Worm (Caenorhabditis elegans) whole organism, young adult: ENCODE results near the gene sto-3.

Experiments
- B0336.3 ChIP-seq: fragments of 200-800 bp; sonication (Bioruptor generic); IDR thresholded peaks from 2 replicates; pipeline ENCODE4 v1.3.6; 2022; ENCODE audit warnings: missing genetic modification characterization, missing compliant biosample characterization
- D2030.7 ChIP-seq: fragments of 200-800 bp; sonication (Bioruptor generic); IDR thresholded peaks from 2 replicates; pipeline ENCODE4 v1.3.6; 2022; ENCODE audit warnings: missing genetic modification reagents, missing genetic modification characterization, missing compliant biosample characterization
- F10E7.11 ChIP-seq: sonication (generic microtip); optimal IDR thresholded peaks from 2 replicates; lab custom pipeline; 2017; ENCODE audit warnings: mild to moderate bottlenecking, missing genetic modification characterization, moderate library complexity, missing compliant biosample characterization
- F52B5.7 ChIP-seq: sonication (generic microtip); optimal IDR thresholded peaks from 2 replicates; lab custom pipeline; 2016; ENCODE audit warnings: mild to moderate bottlenecking, missing genetic modification characterization, missing compliant biosample characterization
- T07F8.4 ChIP-seq: sonication (generic microtip); optimal IDR thresholded peaks from 2 replicates; lab custom pipeline; 2016; ENCODE audit warnings: mild to moderate bottlenecking, missing genetic modification characterization, moderate library complexity, missing compliant biosample characterization
- Y53F4B.3 ChIP-seq: fragments of 200-800 bp; sonication (Bioruptor generic); IDR thresholded peaks from 2 replicates; pipeline ENCODE4 v1.3.6; 2022; ENCODE audit warnings: missing genetic modification reagents, missing genetic modification characterization, missing compliant biosample characterization
- ama-1 ChIP-seq, 3 experiments: fragments of 150-350 bp in 1 of 3; sonication (generic microtip) in 2 of 3; optimal IDR thresholded peaks; 2 replicates each; lab custom pipeline; 2014 to 2018; ENCODE audit warnings: missing biosample characterization in 2 of 3, missing genetic modification characterization in 2 of 3, missing genetic modification reagents in 2 of 3
- aptf-3 ChIP-seq: fragments of 200-800 bp; sonication (Bioruptor generic); IDR thresholded peaks from 2 replicates; pipeline ENCODE4 v1.3.6; 2022; ENCODE audit warnings: missing genetic modification characterization, missing compliant biosample characterization
- bed-1 ChIP-seq: fragments of 200-800 bp; sonication (Bioruptor generic); IDR thresholded peaks from 2 replicates; pipeline ENCODE4 v1.3.6; 2022; ENCODE audit warnings: missing genetic modification reagents, missing genetic modification characterization, missing compliant biosample characterization
- ceh-40 ChIP-seq: fragments of 200-800 bp; sonication (Bioruptor generic); IDR thresholded peaks from 2 replicates; pipeline ENCODE4 v1.3.6; 2022; ENCODE audit warnings: missing genetic modification characterization, missing compliant biosample characterization
- chd-7 ChIP-seq: sonication (generic microtip); optimal IDR thresholded peaks from 2 replicates; lab custom pipeline; 2016; ENCODE audit warnings: mild to moderate bottlenecking, missing genetic modification characterization, moderate library complexity, missing compliant biosample characterization
- die-1 ChIP-seq: sonication (generic microtip); optimal IDR thresholded peaks from 2 replicates; lab custom pipeline; 2016; ENCODE audit warnings: missing genotype, mild to moderate bottlenecking, missing genetic modification characterization, missing compliant biosample characterization
- efl-1 ChIP-seq: fragments of 150-350 bp; optimal IDR thresholded peaks from 2 replicates; lab custom pipeline; 2014; ENCODE audit warnings: missing biosample characterization, missing genetic modification reagents, missing genetic modification characterization
- egrh-3 ChIP-seq: fragments of 200-800 bp; sonication (Bioruptor generic); IDR thresholded peaks from 2 replicates; pipeline ENCODE4 v1.3.6; 2022; ENCODE audit warnings: missing genetic modification reagents, missing genetic modification characterization, missing compliant biosample characterization
- gei-17 ChIP-seq: fragments of 200-800 bp; sonication (Bioruptor generic); optimal IDR thresholded peaks from 2 replicates; lab custom pipeline; 2018; ENCODE audit warnings: mild to moderate bottlenecking, missing genetic modification characterization, missing compliant biosample characterization
- him-1 ChIP-seq: sonication (generic microtip); optimal IDR thresholded peaks from 2 replicates; lab custom pipeline; 2016; ENCODE audit warnings: missing genotype, missing genetic modification reagents, missing genetic modification characterization, missing compliant biosample characterization
- hlh-12 ChIP-seq: sonication (generic microtip); optimal IDR thresholded peaks from 2 replicates; lab custom pipeline; 2016; ENCODE audit warnings: missing genetic modification characterization, missing compliant biosample characterization
- hmg-1.2 ChIP-seq: fragments of 200-800 bp; sonication (Bioruptor generic); IDR thresholded peaks from 2 replicates; pipeline ENCODE4 v1.3.6; 2022; ENCODE audit warnings: missing genetic modification reagents, missing genetic modification characterization, missing compliant biosample characterization
- hmg-20 ChIP-seq: fragments of 200-800 bp; sonication (Bioruptor generic); IDR thresholded peaks from 2 replicates; pipeline ENCODE4 v1.3.6; 2022; ENCODE audit warnings: missing genetic modification reagents, missing genetic modification characterization, missing compliant biosample characterization
- hrde-1 ChIP-seq: sonication (generic microtip); optimal IDR thresholded peaks from 2 replicates; lab custom pipeline; 2016; ENCODE audit warnings: missing genetic modification characterization, mild to moderate bottlenecking, missing compliant biosample characterization, moderate library complexity, missing genotype, missing genetic modification reagents, borderline replicate concordance
- hsf-1 ChIP-seq: fragments of 200-800 bp; sonication (Bioruptor generic); IDR thresholded peaks from 2 replicates; pipeline ENCODE4 v1.3.6; 2022; ENCODE audit warnings: missing genetic modification reagents, missing genetic modification characterization, missing compliant biosample characterization
- let-526 ChIP-seq: fragments of 200-800 bp; sonication (Bioruptor generic); IDR thresholded peaks from 2 replicates; pipeline ENCODE4 v1.3.6; 2022; ENCODE audit warnings: missing genetic modification reagents, missing genetic modification characterization, missing compliant biosample characterization
- lin-26 ChIP-seq: fragments of 200-800 bp; sonication (Bioruptor generic); IDR thresholded peaks from 2 replicates; pipeline ENCODE4 v1.3.6; 2022; ENCODE audit warnings: missing genetic modification reagents, missing genetic modification characterization, missing compliant biosample characterization
- lin-35 ChIP-seq, 3 experiments: fragments of 150-350 bp in 2 of 3; sonication (generic microtip) in 1 of 3; optimal IDR thresholded peaks; 2 replicates each; lab custom pipeline; 2014 to 2018; ENCODE audit warnings: missing biosample characterization in 3 of 3, missing genetic modification characterization in 3 of 3, missing genetic modification reagents in 3 of 3
- lin-40 ChIP-seq: sonication (generic microtip); optimal IDR thresholded peaks from 2 replicates; lab custom pipeline; 2016; ENCODE audit warnings: missing genetic modification characterization, mild to moderate bottlenecking, missing compliant biosample characterization, missing genotype, missing genetic modification reagents
- lir-1 ChIP-seq: fragments of 200-800 bp; sonication (Bioruptor generic); conservative IDR thresholded peaks from 2 replicates; pipeline ENCODE4 v1.3.6; 2022; ENCODE audit warnings: missing genetic modification reagents, missing genetic modification characterization, missing compliant biosample characterization
- lsy-27 ChIP-seq: sonication (generic microtip); optimal IDR thresholded peaks from 2 replicates; lab custom pipeline; 2017; ENCODE audit warnings: missing genetic modification characterization, mild to moderate bottlenecking, missing compliant biosample characterization, antibody characterized with exemption, missing genotype, borderline replicate concordance; ENCODE audit not compliant: insufficient read depth
- madf-6 ChIP-seq: fragments of 200-800 bp; sonication (Bioruptor generic); IDR thresholded peaks from 2 replicates; pipeline ENCODE4 v1.3.6; 2022; ENCODE audit warnings: missing genetic modification reagents, missing genetic modification characterization, missing compliant biosample characterization
- madf-8 ChIP-seq: fragments of 200-800 bp; sonication (Bioruptor generic); conservative IDR thresholded peaks from 2 replicates; pipeline ENCODE4 v1.3.6; 2022; ENCODE audit warnings: missing genetic modification reagents, missing genetic modification characterization, missing compliant biosample characterization
- mel-28 ChIP-seq: sonication (generic microtip); optimal IDR thresholded peaks from 2 replicates; lab custom pipeline; 2016; ENCODE audit warnings: borderline replicate concordance, mild to moderate bottlenecking, missing genetic modification characterization, missing compliant biosample characterization
- mxl-1 ChIP-seq: sonication (generic microtip); optimal IDR thresholded peaks from 2 replicates; lab custom pipeline; 2016; ENCODE audit warnings: missing genetic modification characterization, missing compliant biosample characterization
- nfya-2 ChIP-seq: fragments of 200-800 bp; sonication (Bioruptor generic); IDR thresholded peaks from 2 replicates; pipeline ENCODE4 v1.3.6; 2022; ENCODE audit warnings: missing genetic modification reagents, missing genetic modification characterization, missing compliant biosample characterization
- nhr-179 ChIP-seq: sonication (generic microtip); optimal IDR thresholded peaks from 2 replicates; lab custom pipeline; 2016; ENCODE audit warnings: mild to moderate bottlenecking, missing genetic modification characterization, missing compliant biosample characterization
- nhr-90 ChIP-seq: sonication (generic microtip); optimal IDR thresholded peaks from 2 replicates; lab custom pipeline; 2016; ENCODE audit warnings: missing genotype, mild to moderate bottlenecking, missing genetic modification characterization, missing compliant biosample characterization
- pha-4 ChIP-seq: fragments of 150-350 bp; sonication (generic microtip); optimal IDR thresholded peaks from 2 replicates; lab custom pipeline; 2014; ENCODE audit warnings: missing biosample characterization, missing genetic modification reagents, missing genetic modification characterization
- rcor-1 ChIP-seq: fragments of 200-800 bp; sonication (Bioruptor generic); IDR thresholded peaks from 2 replicates; pipeline ENCODE4 v1.3.6; 2022; ENCODE audit warnings: missing genetic modification reagents, missing genetic modification characterization, missing compliant biosample characterization
- rpc-1 ChIP-seq, 2 experiments: fragments of 150-350 bp in 1 of 2; sonication (generic microtip) in 1 of 2; optimal IDR thresholded peaks; 2 replicates each; lab custom pipeline; 2014 to 2018; ENCODE audit warnings: missing biosample characterization in 1 of 2, missing genetic modification characterization in 1 of 2, missing genetic modification reagents in 1 of 2, missing genotype in 1 of 2
- snpc-1.3 ChIP-seq: sonication (generic microtip); optimal IDR thresholded peaks from 2 replicates; lab custom pipeline; 2017; ENCODE audit warnings: missing genetic modification characterization, mild to moderate bottlenecking, missing compliant biosample characterization, antibody characterized with exemption, moderate library complexity, missing genotype, missing genetic modification reagents; ENCODE audit not compliant: insufficient read depth
- snpc-4 ChIP-seq, 5 experiments: fragments of 150-350 bp in 1 of 5; sonication (generic microtip) in 4 of 5; optimal IDR thresholded peaks; 2 replicates each; lab custom pipeline; 2014 to 2018; ENCODE audit warnings: missing genetic modification characterization in 5 of 5, missing biosample characterization in 3 of 5, antibody characterized with exemption in 2 of 5, mild to moderate bottlenecking in 2 of 5, missing compliant biosample characterization in 2 of 5, missing genotype in 2 of 5, moderate library complexity in 2 of 5, missing genetic modification reagents in 1 of 5
- tlf-1 ChIP-seq: fragments of 200-800 bp; sonication (Bioruptor generic); optimal IDR thresholded peaks from 2 replicates; lab custom pipeline; 2018; ENCODE audit warnings: mild to moderate bottlenecking, missing genetic modification characterization, missing compliant biosample characterization
- ztf-25 ChIP-seq: fragments of 200-800 bp; sonication (Bioruptor generic); IDR thresholded peaks from 2 replicates; pipeline ENCODE4 v1.3.6; 2022; ENCODE audit warnings: missing genetic modification reagents, missing genetic modification characterization, missing compliant biosample characterization
- ztf-26 ChIP-seq: sonication (generic microtip); optimal IDR thresholded peaks from 2 replicates; lab custom pipeline; 2017; ENCODE audit warnings: missing genetic modification characterization, missing compliant biosample characterization
- ztf-28 ChIP-seq: fragments of 200-800 bp; sonication (Bioruptor generic); IDR thresholded peaks from 2 replicates; pipeline ENCODE4 v1.3.6; 2022; ENCODE audit warnings: missing genetic modification reagents, missing genetic modification characterization, missing compliant biosample characterization
- ztf-6 ChIP-seq: fragments of 200-800 bp; sonication (Bioruptor generic); IDR thresholded peaks from 2 replicates; pipeline ENCODE4 v1.3.6; 2022; ENCODE audit warnings: missing genetic modification reagents, missing genetic modification characterization, missing compliant biosample characterization

Gene sto-3

ce11 chrX:11603234-11604108, 18.4 kb downstream of the sto-3 start (continued):
- no peak for TF ChIP-seq lsy-27 (tag; lab: Kevin White, UChicago)
- peak; percentile 11; the same call in 1 of the 2 replicates for TF ChIP-seq rcor-1 (GFP tag; lab: Robert Waterston, UW)
- TF ChIP-seq gei-17 (GFP tag; lab: Kevin White, UChicago): peak; percentile 74
- no peak for TF ChIP-seq madf-8
- no peak for TF ChIP-seq mxl-1 (tag; lab: Kevin White, UChicago)
- TF ChIP-seq hrde-1 (tag; lab: Kevin White, UChicago): no peak
- TF ChIP-seq ztf-6 (GFP tag; lab: Robert Waterston, UW): no peak
- no peak for TF ChIP-seq snpc-4 (GFP tag; optimal IDR thresholded peaks at IDR 0.05; lab: Kevin White, UChicago)
- TF ChIP-seq snpc-4 (tag; optimal IDR thresholded peaks at IDR 0.05; lab: Kevin White, UChicago): no peak
- 0 out of 2 replicates have a peak, but pooled peaks have one; percentile 43 for TF ChIP-seq nfya-2 (GFP tag; lab: Robert Waterston, UW)
- no peak for TF ChIP-seq efl-1 (GFP tag; lab: Kevin White, UChicago)
- no peak for TF ChIP-seq mel-28 (tag; lab: Kevin White, UChicago)
- TF ChIP-seq madf-6 (GFP tag; lab: Robert Waterston, UW): no peak
- TF ChIP-seq hsf-1: peak; percentile 15; the same call in 1 of the 2 replicates
- no peak for TF ChIP-seq ceh-40 (GFP tag; lab: Robert Waterston, UW)
- TF ChIP-seq chd-7 (tag; lab: Kevin White, UChicago): peak; percentile 23
- no peak for TF ChIP-seq nhr-179 (tag; lab: Kevin White, UChicago)
- no peak for TF ChIP-seq pha-4 (tag; lab: Kevin White, UChicago)
- no peak for TF ChIP-seq lir-1 (GFP tag; lab: Robert Waterston, UW)
- TF ChIP-seq ztf-25: no peak
- no peak for TF ChIP-seq bed-1 (GFP tag; lab: Robert Waterston, UW)
- peak; percentile 61 for TF ChIP-seq tlf-1 (GFP tag; lab: Kevin White, UChicago)
- peak; percentile 82 for TF ChIP-seq F52B5.7 (tag; lab: Kevin White, UChicago)
- no peak for TF ChIP-seq snpc-1.3
- peak; percentile 33; the same call in 1 of the 2 replicates for TF ChIP-seq hmg-20 (GFP tag; lab: Robert Waterston, UW)
- TF ChIP-seq die-1 (tag; lab: Kevin White, UChicago): no peak
- no peak for TF ChIP-seq Y53F4B.3 (GFP tag; lab: Robert Waterston, UW)
- no peak for TF ChIP-seq egrh-3 (GFP tag; lab: Robert Waterston, UW)
- TF ChIP-seq nhr-90 (tag; lab: Kevin White, UChicago): peak; percentile 27
- peak; percentile 15; the same call in 1 of the 2 replicates for TF ChIP-seq hmg-1.2 (GFP tag; lab: Robert Waterston, UW)
- TF ChIP-seq T07F8.4: no peak
- TF ChIP-seq him-1 (tag; lab: Kevin White, UChicago): no peak

- TF ChIP-seq B0336.3 (GFP tag; lab: Robert Waterston, UW) (no peak), ztf-28 (GFP tag; lab: Robert Waterston, UW) (no peak), let-526 (GFP tag; lab: Robert Waterston, UW) (no peak), hlh-12 (no peak), rpc-1 (optimal IDR thresholded peaks at IDR 0.05; lab: Kevin White, UChicago) (no peak), rpc-1 (tag; optimal IDR thresholded peaks at IDR 0.05; lab: Kevin White, UChicago) (no peak), ama-1 (optimal IDR thresholded peaks at IDR 0.05; lab: Kevin White, UChicago) (no peak), ama-1 (GFP tag; optimal IDR thresholded peaks at IDR 0.05; lab: Kevin White, UChicago) (no peak), ztf-26 (tag; lab: Kevin White, UChicago) (no peak), F10E7.11 (no peak), lin-35 (GFP tag; optimal IDR thresholded peaks at IDR 0.05; lab: Kevin White, UChicago) (no peak), lin-26 (GFP tag; lab: Robert Waterston, UW) (0 out of 2 replicates have a peak, but pooled peaks have one; percentile 33), aptf-3 (GFP tag; lab: Robert Waterston, UW) (0 out of 2 replicates have a peak, but pooled peaks have one; percentile 23), lin-40 (tag; lab: Kevin White, UChicago) (no peak), D2030.7 (GFP tag; lab: Robert Waterston, UW) (no peak)
These were observed 21.3 kb downstream of the sto-3 start for ce11 chrX:11600488-11601106.
